Fruit fly (Drosophila melanogaster) whole organism, embryonic: ENCODE measurements around the gene Rpp21.
A peak's percentile ranks its signal among the peaks of the same experiment; 100 is the strongest.

Experiments
- B-H2 ChIP-seq: fragments of 200-800 bp; sonication (Bioruptor generic); optimal IDR thresholded peaks from 2 replicates; lab custom pipeline; 2018; ENCODE audit warnings: missing biosample characterization, mild to moderate bottlenecking, missing genetic modification characterization
- CG10431 ChIP-seq: fragments of 200-800 bp; sonication (Bioruptor generic); optimal IDR thresholded peaks from 3 replicates; lab custom pipeline; 2018; ENCODE audit warnings: missing biosample characterization, mild to moderate bottlenecking, missing genetic modification characterization
- CG11504 ChIP-seq: fragments of 200-800 bp; sonication (Bioruptor generic); optimal IDR thresholded peaks from 3 replicates; lab custom pipeline; 2019; ENCODE audit warnings: missing biosample characterization, mild to moderate bottlenecking, missing genetic modification characterization, moderate library complexity
- CG13424 ChIP-seq: fragments of 200-800 bp; sonication (Bioruptor generic); optimal IDR thresholded peaks from 2 replicates; lab custom pipeline; 2019; ENCODE audit warnings: missing biosample characterization, mild to moderate bottlenecking, missing genetic modification characterization, moderate library complexity
- CG14014 ChIP-seq: fragments of 200-800 bp; sonication (Bioruptor generic); IDR thresholded peaks from 2 replicates; pipeline ENCODE4 v1.3.6; 2022; ENCODE audit warnings: missing biosample characterization, missing genetic modification characterization
- CG15479 ChIP-seq: fragments of 200-800 bp; sonication (Bioruptor generic); optimal IDR thresholded peaks from 3 replicates; lab custom pipeline; 2019; ENCODE audit warnings: missing biosample characterization, mild to moderate bottlenecking, missing genetic modification characterization, moderate library complexity
- CG15514 ChIP-seq: fragments of 200-800 bp; sonication (Bioruptor generic); optimal IDR thresholded peaks from 3 replicates; lab custom pipeline; 2017; ENCODE audit warnings: missing biosample characterization, missing genetic modification characterization, mild to moderate bottlenecking, moderate library complexity, missing genetic modification reagents
- CG1603 ChIP-seq: fragments of 200-800 bp; sonication (Bioruptor generic); optimal IDR thresholded peaks from 2 replicates; lab custom pipeline; 2019; ENCODE audit warnings: missing biosample characterization, mild to moderate bottlenecking, missing genetic modification characterization, moderate library complexity
- CG17359 ChIP-seq: fragments of 200-800 bp; sonication (Bioruptor generic); optimal IDR thresholded peaks from 3 replicates; lab custom pipeline; 2018; ENCODE audit warnings: missing biosample characterization, mild to moderate bottlenecking, missing genetic modification characterization, moderate library complexity
- CG17912 ChIP-seq: fragments of 200-800 bp; sonication (Bioruptor generic); optimal IDR thresholded peaks from 2 replicates; lab custom pipeline; 2018; ENCODE audit warnings: missing biosample characterization, mild to moderate bottlenecking, missing genetic modification characterization
- CG18764 ChIP-seq: fragments of 200-800 bp; sonication (Bioruptor generic); optimal IDR thresholded peaks from 3 replicates; lab custom pipeline; 2016; ENCODE audit warnings: missing biosample characterization, missing genetic modification characterization
- CG2129 ChIP-seq: fragments of 200-800 bp; sonication (Bioruptor generic); IDR thresholded peaks from 2 replicates; pipeline ENCODE4 v1.3.6; 2022; ENCODE audit warnings: missing biosample characterization, missing genetic modification characterization; ENCODE audit not compliant: partially characterized antibody
- CG3407 ChIP-seq: fragments of 200-800 bp; sonication (Bioruptor generic); optimal IDR thresholded peaks from 2 replicates; lab custom pipeline; 2018; ENCODE audit warnings: missing biosample characterization, mild to moderate bottlenecking, missing genetic modification characterization
- CG3847 ChIP-seq: fragments of 200-800 bp; sonication (Bioruptor generic); IDR thresholded peaks from 2 replicates; pipeline ENCODE4 v1.3.6; 2022; ENCODE audit warnings: missing biosample characterization, missing genetic modification characterization
- CG9797 ChIP-seq: fragments of 200-800 bp; sonication (Bioruptor generic); optimal IDR thresholded peaks from 3 replicates; lab custom pipeline; 2018; ENCODE audit warnings: missing biosample characterization, mild to moderate bottlenecking, missing genetic modification characterization
- CTCF ChIP-seq: fragments of 200-800 bp; sonication (Bioruptor generic); optimal IDR thresholded peaks from 2 replicates; lab custom pipeline; 2017; ENCODE audit warnings: missing biosample characterization, mild to moderate bottlenecking, missing genetic modification characterization, moderate library complexity
- Chrac-16 ChIP-seq: fragments of 200-800 bp; sonication (Bioruptor generic); optimal IDR thresholded peaks from 3 replicates; lab custom pipeline; 2016; ENCODE audit warnings: missing biosample characterization, missing genetic modification characterization
- Doc2 ChIP-seq: fragments of 200-800 bp; sonication (Bioruptor generic); IDR thresholded peaks from 2 replicates; pipeline ENCODE4 v1.3.6; 2022; ENCODE audit warnings: missing biosample characterization, missing genetic modification characterization
- Gsc ChIP-seq: fragments of 200-800 bp; sonication (Bioruptor generic); IDR thresholded peaks from 2 replicates; pipeline ENCODE4 v1.3.6; 2022; ENCODE audit warnings: missing biosample characterization, missing genetic modification characterization
- NfI ChIP-seq: fragments of 200-800 bp; sonication (Bioruptor generic); optimal IDR thresholded peaks from 3 replicates; lab custom pipeline; 2018; ENCODE audit warnings: missing biosample characterization, mild to moderate bottlenecking, missing genetic modification characterization, moderate library complexity
- Side ChIP-seq: fragments of 200-800 bp; sonication (Bioruptor generic); optimal IDR thresholded peaks from 2 replicates; lab custom pipeline; 2016; ENCODE audit warnings: missing biosample characterization, missing genetic modification characterization
- Sox102F ChIP-seq: fragments of 200-800 bp; sonication (Bioruptor generic); optimal IDR thresholded peaks from 2 replicates; lab custom pipeline; 2018; ENCODE audit warnings: missing biosample characterization, mild to moderate bottlenecking, missing genetic modification characterization, moderate library complexity
- Ssrp ChIP-seq: fragments of 200-800 bp; sonication (Bioruptor generic); optimal IDR thresholded peaks from 2 replicates; lab custom pipeline; 2018; ENCODE audit warnings: missing biosample characterization, mild to moderate bottlenecking, missing genetic modification characterization, moderate library complexity
- bbx ChIP-seq: fragments of 200-800 bp; sonication (Bioruptor generic); IDR thresholded peaks from 2 replicates; pipeline ENCODE4 v1.3.6; 2022; ENCODE audit warnings: missing biosample characterization, missing genetic modification characterization; ENCODE audit not compliant: partially characterized antibody
- crol ChIP-seq: fragments of 200-800 bp; sonication (Bioruptor generic); IDR thresholded peaks from 2 replicates; pipeline ENCODE4 v1.3.6; 2022; ENCODE audit warnings: missing biosample characterization, missing genetic modification characterization
- dati ChIP-seq: fragments of 200-800 bp; sonication (Bioruptor generic); IDR thresholded peaks from 2 replicates; pipeline ENCODE4 v1.3.6; 2022; ENCODE audit warnings: missing biosample characterization, missing genetic modification characterization
- dpn ChIP-seq, 2 experiments: fragments of 200-800 bp; sonication (Bioruptor generic); optimal IDR thresholded peaks; 3 replicates each; lab custom pipeline; 2016; ENCODE audit warnings: missing biosample characterization in 2 of 2, missing genetic modification characterization in 2 of 2
- emc ChIP-seq: fragments of 200-800 bp; sonication (Bioruptor generic); optimal IDR thresholded peaks from 2 replicates; lab custom pipeline; 2016; ENCODE audit warnings: missing biosample characterization, missing genetic modification characterization
- ems ChIP-seq: fragments of 200-800 bp; sonication (Bioruptor generic); optimal IDR thresholded peaks from 3 replicates; lab custom pipeline; 2016; ENCODE audit warnings: missing biosample characterization, missing genetic modification characterization
- en ChIP-seq: fragments of 200-800 bp; sonication (Bioruptor generic); optimal IDR thresholded peaks from 2 replicates; lab custom pipeline; 2016; ENCODE audit warnings: missing biosample characterization, missing genetic modification characterization
- esg ChIP-seq: fragments of 200-800 bp; sonication (Bioruptor generic); conservative IDR thresholded peaks from 2 replicates; pipeline ENCODE4 v1.3.6; 2022; ENCODE audit warnings: missing biosample characterization, missing genetic modification characterization
- gce ChIP-seq: fragments of 200-800 bp; sonication (Bioruptor generic); IDR thresholded peaks from 3 replicates; pipeline ENCODE4 v1.3.6; 2022; ENCODE audit warnings: missing biosample characterization, missing genetic modification characterization
- insv ChIP-seq, 2 experiments: fragments of 200-800 bp; sonication (Bioruptor generic); optimal IDR thresholded peaks; 3 replicates each; lab custom pipeline; 2016 to 2018; ENCODE audit warnings: missing biosample characterization in 2 of 2, missing genetic modification characterization in 2 of 2
- kni ChIP-seq: fragments of 200-800 bp; sonication (Bioruptor generic); optimal IDR thresholded peaks from 3 replicates; lab custom pipeline; 2017; ENCODE audit warnings: mild to moderate bottlenecking, missing biosample characterization, missing genetic modification reagents, missing genetic modification characterization
- nerfin-1 ChIP-seq: fragments of 200-800 bp; sonication (Bioruptor generic); optimal IDR thresholded peaks from 3 replicates; lab custom pipeline; 2019; ENCODE audit warnings: missing biosample characterization, mild to moderate bottlenecking, missing genetic modification characterization, moderate library complexity
- pita ChIP-seq: fragments of 200-800 bp; sonication (Bioruptor generic); optimal IDR thresholded peaks from 2 replicates; lab custom pipeline; 2017; ENCODE audit warnings: missing biosample characterization, mild to moderate bottlenecking, missing genetic modification characterization
- prd ChIP-seq, 3 experiments: fragments of >200 bp in 2 of 3; fragments of 200-800 bp in 1 of 3; sonication (Bioruptor generic) in 1 of 3; optimal IDR thresholded peaks in 2 of 3; IDR thresholded peaks in 1 of 3; 2 replicates in 2 of 3; 3 replicates in 1 of 3; pipeline versions ENCODE4 v1.3.6 to Lab custom; 2017 to 2022; ENCODE audit warnings: missing biosample characterization in 1 of 3, missing genetic modification characterization in 1 of 3
- pzg ChIP-seq: fragments of 200-800 bp; sonication (Bioruptor generic); optimal IDR thresholded peaks from 3 replicates; lab custom pipeline; 2018; ENCODE audit warnings: missing biosample characterization, mild to moderate bottlenecking, missing genetic modification characterization, moderate library complexity
- salm ChIP-seq: fragments of 200-800 bp; sonication (Bioruptor generic); optimal IDR thresholded peaks from 2 replicates; lab custom pipeline; 2018; ENCODE audit warnings: missing biosample characterization, mild to moderate bottlenecking, missing genetic modification characterization
- scrt ChIP-seq: fragments of 200-800 bp; sonication (Bioruptor generic); optimal IDR thresholded peaks from 2 replicates; lab custom pipeline; 2018; ENCODE audit warnings: missing biosample characterization, mild to moderate bottlenecking, missing genetic modification characterization, moderate library complexity
- sens ChIP-seq: fragments of 200-800 bp; sonication (Bioruptor generic); peaks from one replicate; lab custom pipeline; 2016; ENCODE audit warnings: missing biosample characterization, missing genetic modification characterization
- stwl ChIP-seq: fragments of 200-800 bp; sonication (Bioruptor generic); optimal IDR thresholded peaks from 3 replicates; lab custom pipeline; 2018; ENCODE audit warnings: missing biosample characterization, mild to moderate bottlenecking, missing genetic modification characterization, moderate library complexity
- tap ChIP-seq: fragments of 200-800 bp; optimal IDR thresholded peaks from 3 replicates; lab custom pipeline; 2019; ENCODE audit warnings: missing biosample characterization, mild to moderate bottlenecking, missing genetic modification characterization, moderate library complexity
- tin ChIP-seq: fragments of 200-800 bp; sonication (Bioruptor generic); optimal IDR thresholded peaks from 3 replicates; lab custom pipeline; 2016; ENCODE audit warnings: missing biosample characterization, missing genetic modification characterization
- z ChIP-seq: fragments of 200-800 bp; sonication (Bioruptor generic); IDR thresholded peaks from 3 replicates; pipeline ENCODE4 v1.3.6; 2022; ENCODE audit warnings: missing biosample characterization, missing genetic modification characterization

Rpp21 gene

DNA sequence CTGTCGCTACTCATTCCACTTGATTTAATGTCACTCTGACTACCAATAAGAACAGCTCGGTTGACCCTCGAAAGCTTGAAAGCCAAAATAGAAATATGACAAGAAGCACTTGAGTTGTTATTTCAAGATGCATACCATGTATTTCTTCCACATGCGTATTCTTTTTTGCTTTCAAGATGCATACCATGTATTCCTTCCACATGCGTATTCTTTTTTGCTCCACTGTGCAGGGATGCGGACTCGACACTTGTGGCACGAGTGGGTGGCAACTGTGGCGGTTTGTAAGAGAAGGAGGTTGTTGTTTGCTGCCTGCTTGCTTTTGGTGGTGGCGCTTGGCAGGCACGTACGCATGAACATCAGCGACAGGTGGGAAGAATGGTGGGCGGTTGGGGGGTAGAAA is 24.4 kb upstream of the Rpp21 start:
- TF ChIP-seq ems (GFP tag; lab: Kevin White, UChicago) (no peak), Side (GFP tag; lab: Kevin White, UChicago) (no peak), CG10431 (peak; percentile 54), CG9797 (GFP tag; lab: Kevin White, UChicago) (no peak), CG17359 (tag; lab: Kevin White, UChicago) (no peak), scrt (GFP tag; lab: Kevin White, UChicago) (peak; percentile 32), CG14014 (GFP tag; lab: Robert Waterston, UW) (no peak), kni (GFP tag; lab: Kevin White, UChicago) (no peak), nerfin-1 (peak; percentile 61)

DNA sequence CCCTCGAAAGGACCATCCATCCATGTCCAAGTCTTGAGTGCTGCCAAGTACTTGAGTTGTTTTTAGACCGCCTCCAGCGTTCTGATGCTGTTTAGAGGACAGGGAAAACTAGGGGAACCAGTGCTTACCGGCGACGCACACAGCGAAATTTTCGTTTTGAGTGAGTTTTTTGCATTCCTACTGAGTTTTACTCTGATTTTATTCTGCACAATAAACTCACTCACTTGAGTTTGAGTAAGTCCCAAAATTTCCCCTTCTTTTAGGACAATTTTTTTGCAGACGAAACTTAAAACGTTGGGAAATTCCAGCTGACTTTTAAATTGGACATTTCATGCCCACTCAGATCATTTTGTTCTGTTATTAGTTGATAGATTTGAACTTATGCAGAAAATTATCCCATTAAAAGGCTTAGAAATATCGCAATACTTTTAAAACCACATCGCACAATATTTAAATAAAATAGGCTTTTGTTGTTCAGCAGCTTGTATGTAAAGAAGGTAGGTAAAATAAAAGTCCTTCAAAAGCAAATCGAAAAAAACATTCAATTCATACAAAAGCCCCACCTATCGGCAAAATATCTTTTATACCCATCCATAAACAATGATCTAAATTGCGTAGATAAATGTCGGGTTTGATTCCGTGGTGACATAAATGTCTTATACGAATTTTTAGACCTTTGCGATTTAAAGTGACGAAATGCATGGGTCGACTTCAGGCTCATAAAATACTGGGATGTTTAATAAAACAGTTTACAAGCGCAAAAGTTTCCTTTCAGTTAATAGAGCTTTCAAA is 20.9 kb upstream of the Rpp21 start:
- TF ChIP-seq Sox102F (GFP tag; lab: Kevin White, UChicago) (peak; percentile 7), NfI (peak; percentile 15), CG1603 (tag; lab: Kevin White, UChicago) (peak; percentile 21), stwl (tag; lab: Kevin White, UChicago) (peak; percentile 10), insv (GFP tag; optimal IDR thresholded peaks at IDR 0.05; lab: Kevin White, UChicago) (peak in 1 of 2 experiments; percentile 22), CG2129 (GFP tag; lab: Robert Waterston, UW) (no peak), gce (peak; percentile 31; the same call in 1 of the 3 replicates), prd (optimal IDR thresholded peaks at IDR 0.05; lab: Kevin White, UChicago) (no peak), prd (GFP tag; IDR thresholded peaks at IDR 0.05; lab: Robert Waterston, UW) (no peak), CTCF (GFP tag; lab: Kevin White, UChicago) (peak; percentile 90), pita (peak; percentile 49), CG18764 (GFP tag; lab: Kevin White, UChicago) (no peak), tin (GFP tag; lab: Kevin White, UChicago) (no peak), z (GFP tag; lab: Robert Waterston, UW) (peak; percentile 95)

DNA sequence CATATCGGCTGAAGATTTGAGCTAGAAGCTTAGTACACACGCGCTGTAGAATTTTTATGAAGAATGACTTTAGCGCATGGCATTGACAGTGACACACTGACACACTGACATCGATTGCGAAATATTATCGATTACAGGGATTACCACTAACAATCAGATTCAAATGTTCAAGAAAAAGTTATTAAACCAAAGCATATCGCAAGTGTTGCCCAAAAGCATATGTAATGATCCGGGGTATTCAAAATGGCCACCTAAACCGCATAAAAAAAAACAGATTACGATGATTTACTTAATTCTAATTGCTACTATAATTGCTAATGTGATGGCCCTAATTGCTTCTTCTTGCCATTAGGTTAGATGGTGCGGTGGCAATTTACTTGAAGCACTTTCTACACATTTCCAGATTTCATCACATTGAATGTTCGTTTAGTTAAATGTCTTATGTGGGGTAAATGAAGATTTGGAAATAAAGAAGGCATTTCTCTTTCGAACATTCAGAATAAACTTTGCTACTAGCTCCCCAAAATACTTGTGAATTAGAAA is 18.9 kb upstream of the Rpp21 start, which contains the start of the genes TfIIA-S-2 and CG14631:
TSS of gene TfIIA-S-2 (minus strand) at position 101 of the 543 bp plus-strand sequence.
TSS of gene CG14631 (plus strand) at position 493 of the 543 bp plus-strand sequence.
- no peak for TF ChIP-seq CG17912 (GFP tag; lab: Kevin White, UChicago)
- no peak for TF ChIP-seq dpn (GFP tag; optimal IDR thresholded peaks at IDR 0.05; lab: Kevin White, UChicago)
- no peak for TF ChIP-seq bbx (GFP tag; lab: Robert Waterston, UW)
- TF ChIP-seq emc (GFP tag; lab: Kevin White, UChicago) = no peak
- no peak for TF ChIP-seq CG15479 (GFP tag; lab: Kevin White, UChicago)
- TF ChIP-seq salm = no peak
- no peak for TF ChIP-seq CG3847 (GFP tag; lab: Robert Waterston, UW)
- no peak for TF ChIP-seq Doc2 (GFP tag; lab: Robert Waterston, UW)

DNA sequence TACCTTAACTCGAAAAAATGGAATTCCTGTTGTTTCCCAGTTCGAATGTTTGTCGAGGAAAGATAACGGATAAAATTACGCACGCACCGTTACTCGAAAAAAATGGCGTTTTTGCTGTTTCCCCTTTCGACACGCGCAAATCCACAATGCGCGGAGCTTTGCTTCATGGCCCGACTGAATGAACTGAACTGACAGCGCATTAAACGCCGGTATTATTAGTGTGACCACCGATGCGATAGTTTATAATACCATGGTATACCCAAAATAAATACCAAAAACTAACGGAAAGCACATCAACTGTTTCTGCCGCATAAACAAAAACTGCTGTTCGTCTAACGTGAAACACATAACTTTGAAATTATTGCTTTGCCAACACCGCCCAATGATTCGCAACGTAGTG is 4.0 kb upstream of the Rpp21 start, which contains the start of the genes CG32814, CG11638 and CG3021:
TSS of gene CG32814 (minus strand) at position 190 of the 400 bp plus-strand sequence.
TSS of gene CG11638 (minus strand) at position 193 of the 400 bp plus-strand sequence.
TSS of gene CG3021 (plus strand) at position 281 of the 400 bp plus-strand sequence.
- TF ChIP-seq CG13424 (tag; lab: Kevin White, UChicago) = no peak
- no peak for TF ChIP-seq crol (GFP tag; lab: Robert Waterston, UW)
- TF ChIP-seq pzg = peak; percentile 74
- no peak for TF ChIP-seq Chrac-16
- peak; percentile 0 for TF ChIP-seq tap (tag; lab: Kevin White, UChicago)
- TF ChIP-seq dati (GFP tag; lab: Robert Waterston, UW) = no peak
- TF ChIP-seq CG11504 = no peak
- TF ChIP-seq NfI = peak; percentile 12
- TF ChIP-seq Ssrp (tag; lab: Kevin White, UChicago) = no peak
- no peak for TF ChIP-seq esg (GFP tag; lab: Robert Waterston, UW)
- TF ChIP-seq B-H2 (GFP tag; lab: Kevin White, UChicago) = peak; percentile 5
- no peak for TF ChIP-seq en (GFP tag; lab: Kevin White, UChicago)
- TF ChIP-seq sens = peak; percentile 89
- peak; percentile 11 for TF ChIP-seq CG3407 (GFP tag; lab: Kevin White, UChicago)
- TF ChIP-seq Gsc (GFP tag; lab: Robert Waterston, UW) = no peak
- TF ChIP-seq CG15514 (GFP tag; lab: Kevin White, UChicago) = peak; percentile 78
